Worm (Caenorhabditis elegans): ENCODE results near the gene zhit-3.

- no peak for TF ChIP-seq C38D4.7 (GFP tag; optimal IDR thresholded peaks at IDR 0.05)
- TF ChIP-seq fkh-10 (GFP tag; optimal IDR thresholded peaks at IDR 0.05): no peak
- TF ChIP-seq che-1 (tag; optimal IDR thresholded peaks at IDR 0.05): no peak
- TF ChIP-seq nfya-1 (tag; optimal IDR thresholded peaks at IDR 0.05): no peak
- no peak for TF ChIP-seq dmd-4 (tag; optimal IDR thresholded peaks at IDR 0.05; ENCODE audit: borderline replicate concordance)
- TF ChIP-seq F13H6.1 (tag; optimal IDR thresholded peaks at IDR 0.05): no peak
- TF ChIP-seq elt-2 (tag; optimal IDR thresholded peaks at IDR 0.05): no peak
- no peak for TF ChIP-seq T23F11.4 (GFP tag; optimal IDR thresholded peaks at IDR 0.05)
- no peak for TF ChIP-seq nhr-232 (tag; optimal IDR thresholded peaks at IDR 0.05)
- no peak for TF ChIP-seq pag-3 (tag; optimal IDR thresholded peaks at IDR 0.05; ENCODE audit: borderline replicate concordance)
- TF ChIP-seq ama-1 (optimal IDR thresholded peaks at IDR 0.05): no peak
Measured at ce11 chrV:10221317-10221716, 9.4 kb upstream of the zhit-3 start, which contains the start of the genes fipr-5 and fipr-9.

All from whole organism, late embryonic.